Worm (Caenorhabditis elegans): Measurements from ENCODE around the gene rsp-2.

- TF ChIP-seq med-1 (GFP tag; optimal IDR thresholded peaks at IDR 0.05; ENCODE audit: insufficient read depth) (no peak), flt-1 (GFP tag; IDR thresholded peaks at IDR 0.05) (no peak), T22C8.4 (GFP tag; IDR thresholded peaks at IDR 0.05) (no peak)
These were observed 28.0 kb downstream of the rsp-2 start, which contains the start of gene C05D12.3 for ce11 chrII:11424579-11425316.
